Worm (Caenorhabditis elegans): ENCODE measurements around the gene C37C3.17.

DNA sequence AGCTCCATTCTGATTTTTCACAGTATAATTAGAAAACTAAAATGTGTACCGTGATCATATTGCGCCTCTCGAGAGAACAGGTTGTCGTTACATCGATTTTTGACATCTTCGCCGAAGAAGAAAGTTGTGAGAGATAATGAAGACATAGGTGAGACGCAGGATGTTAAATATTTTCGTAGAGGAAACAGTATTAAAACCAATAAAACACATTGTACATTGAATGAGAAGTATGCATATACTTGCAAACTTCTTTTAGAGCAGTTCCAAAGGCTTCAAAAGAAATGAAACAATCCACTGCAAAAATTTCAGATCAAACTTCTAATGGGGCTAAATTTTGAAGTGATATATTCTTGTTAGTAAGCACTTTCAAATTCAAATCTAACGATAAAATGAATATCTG, 9.0 kb upstream of the C37C3.17 start, which contains the start of gene nipi-4:
- no peak for TF ChIP-seq mdl-1 (tag; optimal IDR thresholded peaks at IDR 0.05)
- no peak for TF ChIP-seq lin-13 (GFP tag; optimal IDR thresholded peaks at IDR 0.05)
- TF ChIP-seq ztf-11 (tag; optimal IDR thresholded peaks at IDR 0.05): no peak
- TF ChIP-seq nhr-77 (tag; optimal IDR thresholded peaks at IDR 0.05): no peak
- TF ChIP-seq hlh-17 (GFP tag; optimal IDR thresholded peaks at IDR 0.05; ENCODE audit: borderline replicate concordance): no peak
- no peak for TF ChIP-seq efl-3 (GFP tag; optimal IDR thresholded peaks at IDR 0.05)
- TF ChIP-seq snpc-4 (tag; optimal IDR thresholded peaks at IDR 0.05): no peak
- TF ChIP-seq nhr-12 (tag; optimal IDR thresholded peaks at IDR 0.05): no peak
- TF ChIP-seq elt-3 (tag; optimal IDR thresholded peaks at IDR 0.05): no peak
- TF ChIP-seq ces-1 (GFP tag; optimal IDR thresholded peaks at IDR 0.05): no peak
- TF ChIP-seq nhr-90 (tag; optimal IDR thresholded peaks at IDR 0.05; ENCODE audit: poor library complexity): no peak

All from whole organism, L1 larva.